Fruit fly (Drosophila melanogaster) whole organism, pupa: ENCODE measurements around the gene CG13850.

ENCODE experiments used
- CG10348 ChIP-seq: fragments of 200-800 bp; sonication (Bioruptor generic); IDR thresholded peaks from 2 replicates; pipeline ENCODE4 v1.3.6; 2022; ENCODE audit warnings: missing biosample characterization, missing genetic modification characterization
- EcR ChIP-seq: fragments of 200-800 bp; sonication (Bioruptor generic); optimal IDR thresholded peaks from 3 replicates; lab custom pipeline; 2019; ENCODE audit warnings: missing biosample characterization, missing genetic modification characterization, mild to moderate bottlenecking, moderate library complexity, missing genetic modification reagents
- Snoo ChIP-seq: fragments of 200-800 bp; sonication (Bioruptor generic); optimal IDR thresholded peaks from 3 replicates; lab custom pipeline; 2017; ENCODE audit warnings: missing biosample characterization, mild to moderate bottlenecking, missing genetic modification characterization, inconsistent platforms

- TF ChIP-seq Snoo (tag; lab: Kevin White, UChicago) = no peak
- TF ChIP-seq EcR (GFP tag; lab: Kevin White, UChicago) = no peak
- TF ChIP-seq CG10348 (GFP tag; lab: Robert Waterston, UW) = no peak
Observed at dm6 chr3R:22389614-22390013, 21.1 kb downstream of the CG13850 start, which contains the start of the genes CAH8 and CG7059.
